Worm (Caenorhabditis elegans): ENCODE measurements around the gene comt-4.
A peak's percentile ranks its signal among the peaks of the same experiment; 100 is the strongest.

The comt-4 gene

DNA sequence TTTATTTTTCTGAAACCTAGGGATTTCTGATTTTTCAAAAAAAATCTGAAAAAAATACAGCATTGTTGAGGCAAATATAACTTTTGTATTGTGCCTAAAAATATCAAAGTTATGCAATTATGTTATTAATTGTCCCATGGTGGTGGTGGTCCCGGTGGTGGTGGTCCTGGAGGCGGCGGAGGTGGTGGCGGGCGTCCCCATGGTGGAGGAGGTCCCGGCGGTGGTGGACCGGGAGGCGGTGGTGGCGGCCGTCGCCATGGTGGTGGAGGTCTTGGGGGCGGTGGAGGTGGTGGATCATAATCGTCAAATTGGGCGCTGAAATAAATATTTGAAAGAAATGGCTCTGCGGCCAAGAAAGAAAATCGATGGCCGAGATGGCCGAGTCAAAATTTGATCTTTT is 805 bp upstream of the comt-4 start (continued):
- 0 out of 2 replicates have a peak, but pooled peaks have one; percentile 48 for TF ChIP-seq lin-26 (GFP tag; IDR thresholded peaks at IDR 0.05)
- no peak for TF ChIP-seq hlh-12 (tag; optimal IDR thresholded peaks at IDR 0.05)
- no peak for TF ChIP-seq B0261.1 (tag; optimal IDR thresholded peaks at IDR 0.05)
- TF ChIP-seq somi-1 (GFP tag; optimal IDR thresholded peaks at IDR 0.05) = no peak
- TF ChIP-seq B0336.3 (GFP tag; IDR thresholded peaks at IDR 0.05) = no peak
- no peak for TF ChIP-seq F33H1.4 (GFP tag; IDR thresholded peaks at IDR 0.05)

DNA sequence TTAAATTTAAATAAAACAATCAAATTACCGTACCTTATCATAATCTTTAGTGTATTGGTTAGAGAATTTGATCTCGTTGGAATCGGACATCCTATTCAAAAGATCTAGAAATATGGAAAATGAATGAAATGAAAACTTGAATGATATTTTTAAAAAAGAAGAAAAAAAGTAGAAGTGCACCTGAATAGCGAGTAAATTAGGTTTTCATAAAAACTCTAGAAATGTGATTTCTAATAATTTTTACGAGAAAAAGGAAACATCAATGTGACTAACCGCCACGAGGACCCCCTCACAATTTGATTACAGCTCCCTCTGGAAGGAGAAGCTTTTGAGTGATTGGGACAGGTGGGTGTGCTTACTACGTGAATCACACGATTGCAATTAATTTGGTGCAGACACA is 4.0 kb downstream of the comt-4 start, which contains the start of gene Y40B10A.5:
TSS of gene Y40B10A.5 (minus strand) at position 101 of the 400 bp plus-strand sequence.
- no peak for TF ChIP-seq F55B11.4 (tag; optimal IDR thresholded peaks at IDR 0.05; ENCODE audit: borderline replicate concordance, insufficient read depth)
- TF ChIP-seq ztf-22 (GFP tag; optimal IDR thresholded peaks at IDR 0.05) = no peak
- no peak for TF ChIP-seq repo-1 (tag; optimal IDR thresholded peaks at IDR 0.05)
- TF ChIP-seq nfya-1 (tag; optimal IDR thresholded peaks at IDR 0.05; ENCODE audit: borderline replicate concordance, insufficient read depth) = no peak

DNA sequence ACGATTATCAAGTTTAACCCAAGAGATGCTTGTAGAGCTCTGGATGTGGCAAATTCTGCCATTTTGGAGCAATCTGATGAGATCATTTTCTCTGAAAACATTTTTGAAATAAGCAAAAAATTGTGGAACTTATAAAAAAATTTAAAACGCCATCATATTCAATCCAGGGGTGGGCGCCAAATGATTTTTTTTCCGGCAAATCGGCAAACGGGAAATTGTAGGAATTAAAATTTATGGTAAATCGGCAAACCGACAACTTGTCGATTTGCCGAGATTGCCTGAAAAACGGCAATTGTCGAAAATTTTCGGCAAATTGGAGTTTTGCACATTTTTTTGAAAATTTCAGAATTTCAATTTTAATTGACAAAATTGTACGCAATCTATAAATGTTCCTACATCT is 14.4 kb downstream of the comt-4 start, which contains the start of gene srab-23:
TSS of gene srab-23 (minus strand) at position 101 of the 400 bp plus-strand sequence.
- no peak for TF ChIP-seq egrh-3 (GFP tag; IDR thresholded peaks at IDR 0.05)
- no peak for TF ChIP-seq tbx-9 (tag; optimal IDR thresholded peaks at IDR 0.05; ENCODE audit: borderline replicate concordance)

DNA sequence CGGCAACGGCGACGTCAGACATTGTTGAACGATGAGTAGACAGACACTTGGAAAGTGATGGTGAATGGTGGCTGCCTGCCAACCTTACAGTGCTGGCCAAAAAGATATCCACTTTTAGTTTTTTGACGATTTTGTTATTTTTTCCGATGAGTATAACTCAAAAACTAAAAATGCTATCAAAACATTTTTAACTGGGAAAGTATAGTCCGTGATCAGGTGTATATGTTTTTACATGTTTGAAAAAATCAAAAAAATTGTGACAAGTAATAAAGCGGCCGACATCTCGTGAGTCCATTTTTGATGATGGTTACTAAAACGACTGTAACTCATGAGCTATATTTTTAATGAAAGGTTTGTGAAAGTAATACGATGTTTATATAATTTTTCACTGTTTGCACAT is 18.5 kb downstream of the comt-4 start, which contains the start of gene hil-6:
TSS of gene hil-6 (minus strand) at position 101 of the 400 bp plus-strand sequence.
- TF ChIP-seq rcor-1 (GFP tag; IDR thresholded peaks at IDR 0.05) (no peak), ceh-79 (tag; optimal IDR thresholded peaks at IDR 0.05) (no peak), tbx-9 (tag; optimal IDR thresholded peaks at IDR 0.05; ENCODE audit: borderline replicate concordance) (no peak), tbp1 (GFP tag; optimal IDR thresholded peaks at IDR 0.05) (no peak), lin-54 (GFP tag; optimal IDR thresholded peaks at IDR 0.05) (no peak), lin-26 (GFP tag; IDR thresholded peaks at IDR 0.05) (no peak), egrh-3 (GFP tag; IDR thresholded peaks at IDR 0.05) (no peak)

DNA sequence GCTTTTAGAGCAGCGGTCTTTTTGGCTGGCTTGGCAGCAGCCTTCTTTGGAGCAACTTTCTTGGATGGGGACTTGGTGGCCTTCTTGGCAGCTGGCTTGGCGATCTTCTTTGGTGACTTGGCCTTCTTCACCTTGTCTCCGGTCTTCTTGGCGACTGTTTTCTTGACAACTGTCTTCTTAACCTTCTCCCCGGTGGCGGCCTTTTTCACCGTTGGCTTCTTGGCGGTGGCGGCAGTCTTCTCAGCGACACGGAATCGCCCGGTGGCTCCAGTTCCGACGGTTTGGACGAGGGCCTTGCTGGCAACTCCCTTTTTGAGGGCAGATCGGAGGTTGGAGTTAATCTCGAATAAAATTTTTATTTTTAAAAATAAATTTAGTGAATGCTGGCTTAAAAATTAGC is 19.3 kb downstream of the comt-4 start:
- TF ChIP-seq ceh-40 (GFP tag; IDR thresholded peaks at IDR 0.05) = no peak
- TF ChIP-seq zfh-2 (GFP tag; conservative IDR thresholded peaks at IDR 0.05) = peak; percentile 46; the same call in 1 of the 2 replicates
- 0 out of 2 replicates have a peak, but pooled peaks have one; percentile 51 for TF ChIP-seq madf-3 (GFP tag; IDR thresholded peaks at IDR 0.05)

DNA sequence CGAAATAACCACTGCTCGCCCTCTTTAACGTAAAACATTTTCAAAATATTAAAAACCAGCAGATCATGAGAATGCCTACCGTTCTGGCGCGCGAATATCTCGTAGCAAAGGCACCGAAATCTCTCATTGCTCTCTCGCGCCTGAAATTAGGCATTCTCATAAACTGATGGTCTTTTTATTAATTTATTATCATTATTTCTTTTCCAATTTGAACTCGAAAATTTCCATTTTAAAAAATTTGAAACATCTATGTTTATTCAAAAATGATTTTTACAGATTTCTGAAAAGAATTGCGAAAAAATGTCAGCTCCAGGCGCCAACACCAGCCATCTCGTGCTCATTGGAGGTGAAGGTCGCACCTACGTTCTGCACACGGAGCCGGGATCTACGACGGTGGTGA is 20.1 kb downstream of the comt-4 start, which contains the start of gene F59A7.12:
TSS of gene F59A7.12 (plus strand) at position 301 of the 400 bp plus-strand sequence.
- TF ChIP-seq F55B11.4 (tag; optimal IDR thresholded peaks at IDR 0.05; ENCODE audit: borderline replicate concordance, insufficient read depth) (no peak), B0336.3 (GFP tag; IDR thresholded peaks at IDR 0.05) (no peak), ceh-27 (GFP tag; optimal IDR thresholded peaks at IDR 0.05) (no peak), Y56A3A.18 (GFP tag; IDR thresholded peaks at IDR 0.05) (no peak), zfh-2 (GFP tag; conservative IDR thresholded peaks at IDR 0.05) (no peak), lin-35 (GFP tag; optimal IDR thresholded peaks at IDR 0.05) (no peak), zim-3 (tag; optimal IDR thresholded peaks at IDR 0.05) (no peak), ama-1 (optimal IDR thresholded peaks at IDR 0.05) (no peak), ama-1 (GFP tag; optimal IDR thresholded peaks at IDR 0.05) (no peak), ztf-22 (GFP tag; optimal IDR thresholded peaks at IDR 0.05) (no peak), rec-8 (tag; optimal IDR thresholded peaks at IDR 0.05) (no peak), die-1 (tag; optimal IDR thresholded peaks at IDR 0.05) (no peak), ZK185.1 (tag; optimal IDR thresholded peaks at IDR 0.05; ENCODE audit: poor library complexity, severe bottlenecking) (no peak), ztf-6 (GFP tag; IDR thresholded peaks at IDR 0.05) (no peak)
